Fruit fly (Drosophila melanogaster): ENCODE results near the gene CG31007.

CG31007 gene

DNA sequence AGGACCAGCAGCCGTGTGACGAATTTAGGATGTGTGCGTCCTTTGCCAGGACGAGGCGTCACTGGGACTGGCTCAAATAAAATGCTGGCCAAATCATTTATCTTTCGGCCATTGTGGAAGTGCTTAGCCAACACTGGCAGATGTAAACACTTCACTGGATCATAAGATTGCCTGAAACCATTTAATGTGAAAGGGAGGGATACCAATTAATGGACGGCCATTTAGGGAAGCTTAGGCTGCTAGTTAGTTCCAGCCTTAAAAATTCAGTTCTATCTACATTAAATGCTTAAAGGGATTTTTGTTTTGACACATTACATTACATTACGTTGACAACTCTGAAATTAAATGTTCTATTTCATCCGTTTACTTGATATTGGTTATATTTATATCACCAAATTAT, 32.9 kb downstream of the CG31007 start, which contains the start of gene CG15548:
TSS of gene CG15548 (plus strand) at position 301 of the 400 bp plus-strand sequence.
- TF ChIP-seq CG2712 (tag; optimal IDR thresholded peaks at IDR 0.05) (no peak), sisA (GFP tag; IDR thresholded peaks at IDR 0.05) (no peak), tgo (GFP tag; IDR thresholded peaks at IDR 0.05) (no peak), klu (GFP tag; IDR thresholded peaks at IDR 0.05) (no peak), Lim3 (GFP tag; IDR thresholded peaks at IDR 0.05) (no peak), CG11456 (GFP tag; IDR thresholded peaks at IDR 0.05) (no peak), Aef1 (GFP tag; IDR thresholded peaks at IDR 0.05) (no peak), dpn (GFP tag; optimal IDR thresholded peaks at IDR 0.05) (no peak), ham (GFP tag; IDR thresholded peaks at IDR 0.05) (no peak), vfl (GFP tag; optimal IDR thresholded peaks at IDR 0.05) (no peak), Hmx (GFP tag; optimal IDR thresholded peaks at IDR 0.05) (no peak), chm (GFP tag; IDR thresholded peaks at IDR 0.05) (no peak), BtbVII (GFP tag; optimal IDR thresholded peaks at IDR 0.05) (no peak)

DNA sequence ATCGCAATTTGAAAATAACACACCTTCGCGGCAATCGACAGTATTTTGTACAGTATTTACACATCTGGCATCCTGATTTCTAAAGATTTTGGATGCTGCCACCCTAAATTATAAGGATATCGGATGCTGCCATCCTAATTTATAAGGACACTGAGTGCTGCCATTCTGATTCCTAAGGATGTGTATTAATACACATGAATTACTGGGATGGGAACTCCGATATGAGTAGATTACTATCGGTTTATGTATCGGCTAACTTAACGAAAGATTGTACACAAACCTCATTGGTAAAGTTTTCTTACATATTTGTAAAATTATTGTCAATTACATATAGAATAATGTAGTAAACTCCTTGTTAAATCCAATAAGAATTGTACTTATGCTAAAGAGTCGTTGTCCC, 45.9 kb downstream of the CG31007 start:
- TF ChIP-seq trem (tag; optimal IDR thresholded peaks at IDR 0.05) (peak; percentile 62), knrl (GFP tag; IDR thresholded peaks at IDR 0.05; ENCODE audit: partially characterized antibody) (peak; percentile 49; the same call in 2 of the 3 replicates), CG8388 (GFP tag; optimal IDR thresholded peaks at IDR 0.05) (no peak), amos (GFP tag; IDR thresholded peaks at IDR 0.05; ENCODE audit: partially characterized antibody) (peak; percentile 63; the same call in 1 of the 2 replicates), CG10209 (GFP tag; optimal IDR thresholded peaks at IDR 0.05) (no peak), CoRest (tag; optimal IDR thresholded peaks at IDR 0.05) (peak; percentile 4), CG2116 (GFP tag; optimal IDR thresholded peaks at IDR 0.05) (peak; percentile 47), esg (GFP tag; conservative IDR thresholded peaks at IDR 0.05) (no peak), tup (GFP tag; optimal IDR thresholded peaks at IDR 0.05) (no peak), cg (GFP tag; optimal IDR thresholded peaks at IDR 0.05) (no peak), Elba2 (GFP tag; optimal IDR thresholded peaks at IDR 0.05) (no peak), tna (GFP tag; IDR thresholded peaks at IDR 0.05; ENCODE audit: partially characterized antibody) (no peak), pho (GFP tag; optimal IDR thresholded peaks at IDR 0.05) (no peak), gt (GFP tag; IDR thresholded peaks at IDR 0.05) (no peak), seq (GFP tag; IDR thresholded peaks at IDR 0.05) (no peak), CG7271 (tag; optimal IDR thresholded peaks at IDR 0.05) (no peak), CG4617 (GFP tag; optimal IDR thresholded peaks at IDR 0.05; ENCODE audit: borderline replicate concordance) (no peak), CG31441 (GFP tag; IDR thresholded peaks at IDR 0.05) (no peak), CG11504 (tag; optimal IDR thresholded peaks at IDR 0.05) (peak; percentile 20), CG2199 (GFP tag; IDR thresholded peaks at IDR 0.05) (no peak), CG2678 (tag; optimal IDR thresholded peaks at IDR 0.05) (no peak), Med (GFP tag) (no peak), prd (optimal IDR thresholded peaks at IDR 0.05) (no peak), prd (GFP tag; IDR thresholded peaks at IDR 0.05) (no peak), CG17568 (GFP tag; optimal IDR thresholded peaks at IDR 0.05) (no peak), CG18764 (GFP tag; optimal IDR thresholded peaks at IDR 0.05) (no peak), gce (GFP tag; IDR thresholded peaks at IDR 0.05) (no peak), lbe (GFP tag; optimal IDR thresholded peaks at IDR 0.05) (no peak), gcm (GFP tag; optimal IDR thresholded peaks at IDR 0.05) (no peak), so (GFP tag; IDR thresholded peaks at IDR 0.05) (no peak), Hr78 (GFP tag; optimal IDR thresholded peaks at IDR 0.05) (no peak), dan (GFP tag; IDR thresholded peaks at IDR 0.05) (no peak), Dp (GFP tag; optimal IDR thresholded peaks at IDR 0.05) (peak; percentile 75), tio (GFP tag; optimal IDR thresholded peaks at IDR 0.05) (no peak), NC2α (GFP tag; optimal IDR thresholded peaks at IDR 0.05) (no peak), CG12236 (GFP tag; optimal IDR thresholded peaks at IDR 0.05) (no peak), CkIIα-i1 (GFP tag; IDR thresholded peaks at IDR 0.05) (no peak), abd-A (tag; optimal IDR thresholded peaks at IDR 0.05) (peak; percentile 14)
